Fruit fly (Drosophila melanogaster): ENCODE measurements around the gene CG14708.

DNA sequence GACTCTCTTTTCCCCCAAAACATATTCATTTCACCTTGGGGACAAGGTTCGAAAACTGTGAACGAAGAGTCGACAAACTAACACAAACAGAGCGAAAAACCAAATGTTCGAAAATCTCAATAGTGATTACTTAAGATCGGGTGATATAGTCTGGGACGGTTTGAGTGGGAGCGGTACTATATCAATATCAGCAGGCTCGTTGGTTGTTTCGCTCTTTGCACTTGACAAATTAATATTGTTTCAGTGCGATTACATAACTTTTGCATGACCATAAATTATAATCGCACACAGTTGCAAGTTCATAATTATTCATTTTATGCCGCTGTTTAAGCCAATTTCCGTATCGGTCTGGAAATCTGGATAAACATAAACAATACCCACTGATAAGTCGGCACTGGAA, 7.7 kb downstream of the CG14708 start:
- TF ChIP-seq CG5204 (GFP tag; optimal IDR thresholded peaks at IDR 0.05) (no peak), tj (GFP tag; optimal IDR thresholded peaks at IDR 0.05) (no peak), CG12768 (GFP tag; optimal IDR thresholded peaks at IDR 0.05) (no peak), kay (GFP tag; ENCODE audit: borderline replicate concordance) (peak; percentile 81), cnc (optimal IDR thresholded peaks at IDR 0.05) (no peak), Crg-1 (GFP tag; optimal IDR thresholded peaks at IDR 0.05) (no peak), Mnt (GFP tag; optimal IDR thresholded peaks at IDR 0.05) (no peak), CG33017 (tag; optimal IDR thresholded peaks at IDR 0.05) (no peak), Hr96 (GFP tag; optimal IDR thresholded peaks at IDR 0.05) (no peak), CG7101 (tag; optimal IDR thresholded peaks at IDR 0.05) (no peak), CG14711 (tag; optimal IDR thresholded peaks at IDR 0.05) (no peak), bab1 (GFP tag; optimal IDR thresholded peaks at IDR 0.05) (no peak), ovo (GFP tag; optimal IDR thresholded peaks at IDR 0.05) (no peak), CG1620 (GFP tag; optimal IDR thresholded peaks at IDR 0.05) (no peak)
